Worm (Caenorhabditis elegans) whole organism, L2 larva: ENCODE measurements around the gene srw-57.
"Not testable (repeated sequence)": the region's sequence is repeated elsewhere in the genome, so short reads cannot be mapped to it uniquely, and the experiment has no call there.

Source experiments
- nhr-23 ChIP-seq: fragments of 150-350 bp; optimal IDR thresholded peaks from 2 replicates; lab custom pipeline; 2014; ENCODE audit warnings: missing biosample characterization, missing genetic modification reagents, missing genetic modification characterization
- nhr-6 ChIP-seq: fragments of 150-350 bp; optimal IDR thresholded peaks from 2 replicates; lab custom pipeline; 2014; ENCODE audit warnings: missing biosample characterization, missing genetic modification characterization
- unc-55 ChIP-seq: fragments of 150-350 bp; sonication (generic microtip); optimal IDR thresholded peaks from 3 replicates; lab custom pipeline; 2014; ENCODE audit warnings: missing biosample characterization, missing genetic modification reagents, missing genetic modification characterization

srw-57 gene

ce11 chrV:15905530-15905929 is 49.3 kb downstream of the srw-57 start, which contains the start of the genes F35E8.1 and F35E8.2:
F35E8.1 (minus strand) TSS chrV:15905630.
F35E8.2 (plus strand) TSS chrV:15905661.
- not testable (repeated sequence) for TF ChIP-seq nhr-6 (tag; lab: Kevin White, UChicago); unc-55 (GFP tag; lab: Kevin White, UChicago); nhr-23 (tag; lab: Kevin White, UChicago)
